Worm (Caenorhabditis elegans): ENCODE data around the gene C15H9.4.

DNA sequence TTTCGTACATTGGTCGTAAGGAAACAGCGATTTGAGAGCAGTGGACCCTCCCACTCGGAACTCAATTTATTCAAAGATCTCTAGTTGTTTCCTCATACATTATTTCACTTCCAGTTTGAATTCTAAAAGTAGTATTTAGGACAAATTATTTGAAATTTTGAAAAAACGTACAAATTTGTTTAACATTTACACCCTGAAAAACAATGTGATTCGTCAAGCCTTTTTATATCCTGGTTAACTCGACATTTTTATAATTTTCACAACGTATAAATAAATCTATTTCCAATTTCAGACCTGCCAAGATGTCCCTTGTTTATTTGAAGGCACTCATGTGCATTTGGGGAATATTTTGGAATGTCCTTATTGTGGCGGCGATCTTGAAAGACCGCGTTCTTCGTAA, 18.1 kb downstream of the C15H9.4 start, which contains the start of gene C15H9.3:
- TF ChIP-seq unc-62 (GFP tag; optimal IDR thresholded peaks at IDR 0.05) = no peak
- no peak for TF ChIP-seq ceh-16 (tag; optimal IDR thresholded peaks at IDR 0.05)
- TF ChIP-seq ceh-82 (tag; optimal IDR thresholded peaks at IDR 0.05) = no peak
- no peak for TF ChIP-seq ama-1 (optimal IDR thresholded peaks at IDR 0.05)
- no peak for TF ChIP-seq pqm-1 (tag; optimal IDR thresholded peaks at IDR 0.05)
- no peak for TF ChIP-seq snpc-4 (tag; optimal IDR thresholded peaks at IDR 0.05)
- TF ChIP-seq nhr-11 (tag; optimal IDR thresholded peaks at IDR 0.05) = no peak
- TF ChIP-seq zag-1 (tag; optimal IDR thresholded peaks at IDR 0.05) = no peak
- TF ChIP-seq fkh-2 (tag; optimal IDR thresholded peaks at IDR 0.05) = no peak
- no peak for TF ChIP-seq lin-39 (tag; optimal IDR thresholded peaks at IDR 0.05)
- TF ChIP-seq lin-15B (tag; optimal IDR thresholded peaks at IDR 0.05) = no peak
- no peak for TF ChIP-seq ztf-4 (tag; optimal IDR thresholded peaks at IDR 0.05)
- no peak for TF ChIP-seq tbx-2 (tag; optimal IDR thresholded peaks at IDR 0.05)
